Fruit fly (Drosophila melanogaster): ENCODE measurements around the gene Hex-A.

Hex-A gene

dm6 chrX:9578696-9579509 lies 6.6 kb upstream of the Hex-A start (continued):
- TF ChIP-seq HmgZ (tag; optimal IDR thresholded peaks at IDR 0.05) = peak; percentile 97
- peak; percentile 99 for TF ChIP-seq CG1603 (tag; optimal IDR thresholded peaks at IDR 0.05)
- peak; percentile 97 for TF ChIP-seq CG14710 (tag; optimal IDR thresholded peaks at IDR 0.05)
- TF ChIP-seq CkIIα-i1 (GFP tag; IDR thresholded peaks at IDR 0.05) = peak; percentile 85
- TF ChIP-seq CG14965 (GFP tag; optimal IDR thresholded peaks at IDR 0.05; ENCODE audit: borderline replicate concordance) = peak; percentile 88
- no peak for TF ChIP-seq pan (optimal IDR thresholded peaks at IDR 0.05)
- peak in 1 of 2 experiments; percentile 98 for TF ChIP-seq pan (GFP tag; optimal IDR thresholded peaks at IDR 0.05 in 1 of 2, IDR thresholded peaks at IDR 0.05 in 1 of 2)
- TF ChIP-seq tio (GFP tag; optimal IDR thresholded peaks at IDR 0.05) = peak; percentile 97
- TF ChIP-seq toy (GFP tag; IDR thresholded peaks at IDR 0.05) = peak; percentile 95
- TF ChIP-seq Atf6 (GFP tag; IDR thresholded peaks at IDR 0.05) = peak; percentile 97
- TF ChIP-seq HHEX (GFP tag; optimal IDR thresholded peaks at IDR 0.05) = peak; percentile 98
- peak; percentile 99 for TF ChIP-seq croc (GFP tag; conservative IDR thresholded peaks at IDR 0.05)

dm6 chrX:9579918-9580521 lies 5.5 kb upstream of the Hex-A start, which contains the start of gene LPCAT:
TSS of gene LPCAT (minus strand) at chrX:9579987.
- peak; percentile 79 for TF ChIP-seq ttk (GFP tag; IDR thresholded peaks at IDR 0.05)
- peak; percentile 96 for TF ChIP-seq CG10267 (tag; optimal IDR thresholded peaks at IDR 0.05)
- TF ChIP-seq pan (optimal IDR thresholded peaks at IDR 0.05) = no peak
- peak in 1 of 2 experiments; percentile 69 for TF ChIP-seq pan (GFP tag; optimal IDR thresholded peaks at IDR 0.05 in 1 of 2, IDR thresholded peaks at IDR 0.05 in 1 of 2)
- TF ChIP-seq hth (optimal IDR thresholded peaks at IDR 0.05) = no peak
- TF ChIP-seq CG12659 (GFP tag; optimal IDR thresholded peaks at IDR 0.05) = peak; percentile 73
- TF ChIP-seq Xrp1 (GFP tag; IDR thresholded peaks at IDR 0.05) = peak; percentile 82
- TF ChIP-seq esg (GFP tag; conservative IDR thresholded peaks at IDR 0.05) = peak; percentile 71
- TF ChIP-seq pho (GFP tag; optimal IDR thresholded peaks at IDR 0.05) = peak; percentile 60
- TF ChIP-seq Usf (GFP tag; optimal IDR thresholded peaks at IDR 0.05) = peak; percentile 55
- peak; percentile 77 for TF ChIP-seq CG17359 (tag; optimal IDR thresholded peaks at IDR 0.05)
- TF ChIP-seq CG13775 (GFP tag; optimal IDR thresholded peaks at IDR 0.05) = peak; percentile 54
- TF ChIP-seq BEAF-32 (GFP tag; optimal IDR thresholded peaks at IDR 0.05) = peak; percentile 85
- TF ChIP-seq croc (GFP tag; conservative IDR thresholded peaks at IDR 0.05) = peak; percentile 56
- TF ChIP-seq H2.0 (GFP tag; IDR thresholded peaks at IDR 0.05) = peak; percentile 78
- TF ChIP-seq CG12744 (GFP tag; optimal IDR thresholded peaks at IDR 0.05) = peak; percentile 69
- TF ChIP-seq scrt (GFP tag; optimal IDR thresholded peaks at IDR 0.05) = peak; percentile 43
- no peak; the same call in 2 of the 3 replicates for TF ChIP-seq so (GFP tag; IDR thresholded peaks at IDR 0.05)
- no peak for TF ChIP-seq CG3065 (GFP tag; optimal IDR thresholded peaks at IDR 0.05)
- TF ChIP-seq en (GFP tag; optimal IDR thresholded peaks at IDR 0.05) = no peak
- 0 out of 2 replicates have a peak, but pooled peaks have one; percentile 5 for TF ChIP-seq Gsc (GFP tag; IDR thresholded peaks at IDR 0.05)
- peak; percentile 80 for TF ChIP-seq Fer1 (GFP tag; optimal IDR thresholded peaks at IDR 0.05)
- TF ChIP-seq al (GFP tag; IDR thresholded peaks at IDR 0.05) = peak; percentile 72
- peak; percentile 62 for TF ChIP-seq klu (GFP tag; IDR thresholded peaks at IDR 0.05)
- TF ChIP-seq az2 (GFP tag; optimal IDR thresholded peaks at IDR 0.05) = peak; percentile 9
- TF ChIP-seq pfk (GFP tag; optimal IDR thresholded peaks at IDR 0.05) = peak; percentile 8
- TF ChIP-seq ken (GFP tag; IDR thresholded peaks at IDR 0.05) = peak; percentile 90
- TF ChIP-seq Mes4 (GFP tag; optimal IDR thresholded peaks at IDR 0.05) = no peak
- peak; percentile 14 for TF ChIP-seq CG18011 (GFP tag; optimal IDR thresholded peaks at IDR 0.05)
- TF ChIP-seq B-H2 (GFP tag; optimal IDR thresholded peaks at IDR 0.05) = peak; percentile 86
- no peak for TF ChIP-seq mirr (GFP tag; optimal IDR thresholded peaks at IDR 0.05)
- peak; percentile 85 for TF ChIP-seq CG13624 (GFP tag; optimal IDR thresholded peaks at IDR 0.05)
- TF ChIP-seq Sox100B (GFP tag; optimal IDR thresholded peaks at IDR 0.05) = peak; percentile 51
- TF ChIP-seq jing (GFP tag; optimal IDR thresholded peaks at IDR 0.05) = no peak
- peak; percentile 11 for TF ChIP-seq CG5180 (GFP tag; optimal IDR thresholded peaks at IDR 0.05)
- TF ChIP-seq Nf-YC (tag; optimal IDR thresholded peaks at IDR 0.05) = no peak
- peak in 1 of 2 experiments; percentile 81 for TF ChIP-seq eve (GFP tag; optimal IDR thresholded peaks at IDR 0.05)

All from whole organism, embryonic.